Fruit fly (Drosophila melanogaster) whole organism, adult: ENCODE data around the gene CG33230.
A peak's percentile ranks its signal among the peaks of the same experiment; 100 is the strongest.

Experiments used
- CG5204 ChIP-seq: fragments of 200-800 bp; sonication (Bioruptor generic); optimal IDR thresholded peaks from 2 replicates; lab custom pipeline; 2016; ENCODE audit warnings: missing biosample characterization, missing genetic modification characterization
- CG7101 ChIP-seq: fragments of 200-800 bp; sonication (Bioruptor generic); optimal IDR thresholded peaks from 2 replicates; lab custom pipeline; 2018; ENCODE audit warnings: missing biosample characterization, mild to moderate bottlenecking, missing genetic modification characterization, moderate library complexity
- Clk ChIP-seq: fragments of 200-800 bp; sonication (Bioruptor generic); optimal IDR thresholded peaks from 2 replicates; lab custom pipeline; 2017; ENCODE audit warnings: missing biosample characterization, missing genetic modification characterization
- Hr96 ChIP-seq: fragments of 200-800 bp; sonication (Bioruptor generic); optimal IDR thresholded peaks from 2 replicates; lab custom pipeline; 2016; ENCODE audit warnings: missing biosample characterization, missing genetic modification characterization
- bab1 ChIP-seq: fragments of 200-800 bp; sonication (Bioruptor generic); optimal IDR thresholded peaks from 3 replicates; lab custom pipeline; 2019; ENCODE audit warnings: missing biosample characterization, mild to moderate bottlenecking, missing genetic modification characterization, moderate library complexity
- cic ChIP-seq: fragments of 200-800 bp; sonication (Bioruptor generic); optimal IDR thresholded peaks from 2 replicates; lab custom pipeline; 2017; ENCODE audit warnings: missing biosample characterization, mild to moderate bottlenecking, missing genetic modification characterization, moderate library complexity
- cnc ChIP-seq, 2 experiments: fragments of >200 bp; optimal IDR thresholded peaks; 2 replicates each; lab custom pipeline; 2017
- pad ChIP-seq: fragments of 200-800 bp; sonication (Bioruptor generic); optimal IDR thresholded peaks from 3 replicates; lab custom pipeline; 2017; ENCODE audit warnings: missing biosample characterization, missing genetic modification characterization, mild to moderate bottlenecking, moderate library complexity, missing genetic modification reagents
- tj ChIP-seq: fragments of 200-800 bp; sonication (Bioruptor generic); optimal IDR thresholded peaks from 3 replicates; lab custom pipeline; 2017; ENCODE audit warnings: missing biosample characterization, mild to moderate bottlenecking, missing genetic modification characterization, moderate library complexity
- toe ChIP-seq: fragments of 200-800 bp; sonication (Bioruptor generic); optimal IDR thresholded peaks from 2 replicates; lab custom pipeline; 2016; ENCODE audit warnings: missing biosample characterization, missing genetic modification characterization

dm6 chr3L:1576489-1577106, 41.6 kb upstream of the CG33230 start, which contains the start of gene CG13917:
- no peak for TF ChIP-seq Hr96 (GFP tag; lab: Kevin White, UChicago)
- no peak for TF ChIP-seq toe
- TF ChIP-seq cic = no peak
- no peak for TF ChIP-seq cnc (optimal IDR thresholded peaks at IDR 0.05; lab: Kevin White, UChicago)
- peak; percentile 71 for TF ChIP-seq pad (GFP tag; lab: Kevin White, UChicago)
- peak; percentile 65 for TF ChIP-seq bab1 (GFP tag; lab: Kevin White, UChicago)
- no peak for TF ChIP-seq Clk (GFP tag; lab: Kevin White, UChicago)
- no peak for TF ChIP-seq CG7101 (tag; lab: Kevin White, UChicago)
- no peak for TF ChIP-seq CG5204 (GFP tag; lab: Kevin White, UChicago)
- peak; percentile 9 for TF ChIP-seq tj
